Fruit fly (Drosophila melanogaster) whole organism, wandering third instar larva: Measurements from ENCODE around the gene NfI.
A peak's percentile ranks its signal among the peaks of the same experiment; 100 is the strongest.
"Not testable (repeated sequence)": the region's sequence is repeated elsewhere in the genome, so short reads cannot be mapped to it uniquely, and the experiment has no call there.

Experiments used
- Abd-B ChIP-seq: fragments of >200 bp; optimal IDR thresholded peaks from 2 replicates; lab custom pipeline; 2017; ENCODE audit warnings: missing biosample characterization, missing genetic modification characterization
- CG9705 ChIP-seq: fragments of 200-800 bp; sonication (Bioruptor generic); optimal IDR thresholded peaks from 2 replicates; lab custom pipeline; 2018; ENCODE audit warnings: missing biosample characterization, mild to moderate bottlenecking, missing genetic modification characterization
- CrebA ChIP-seq: fragments of 200-800 bp; sonication (Bioruptor generic); optimal IDR thresholded peaks from 2 replicates; lab custom pipeline; 2016; ENCODE audit warnings: missing biosample characterization, mild to moderate bottlenecking, missing genetic modification characterization, borderline replicate concordance
- Dfd ChIP-seq: fragments of >200 bp; optimal IDR thresholded peaks from 2 replicates; lab custom pipeline; 2017; ENCODE audit warnings: missing biosample characterization, missing genetic modification characterization
- Dif ChIP-seq: fragments of 200-275, 200-300 bp; sonication (Bioruptor generic); optimal IDR thresholded peaks from 2 replicates; lab custom pipeline; 2018; ENCODE audit warnings: missing biosample characterization, missing genetic modification characterization; ENCODE audit not compliant: partially characterized antibody
- GATAd ChIP-seq: sonication (Bioruptor generic); optimal IDR thresholded peaks from 2 replicates; lab custom pipeline; 2016; ENCODE audit warnings: missing biosample characterization, missing genetic modification characterization
- Hnf4 ChIP-seq: fragments of 200-800 bp; sonication (Bioruptor generic); optimal IDR thresholded peaks from 2 replicates; lab custom pipeline; 2016; ENCODE audit warnings: missing biosample characterization, mild to moderate bottlenecking, missing genetic modification characterization
- Hr78 ChIP-seq: fragments of >200 bp; optimal IDR thresholded peaks from 2 replicates; lab custom pipeline; 2017; ENCODE audit warnings: missing biosample characterization, missing genetic modification characterization
- Hr83 ChIP-seq: fragments of 200-300 bp; sonication (Bioruptor generic); optimal IDR thresholded peaks from 2 replicates; lab custom pipeline; 2016; ENCODE audit warnings: missing biosample characterization, mild to moderate bottlenecking, missing genetic modification characterization, moderate library complexity; ENCODE audit not compliant: poor library complexity, severe bottlenecking
- Mio ChIP-seq: sonication (Bioruptor generic); optimal IDR thresholded peaks from 2 replicates; lab custom pipeline; 2016; ENCODE audit warnings: missing biosample characterization, missing genetic modification characterization
- Myc ChIP-seq: fragments of >200 bp; optimal IDR thresholded peaks from 2 replicates; lab custom pipeline; 2017
- N ChIP-seq: fragments of >200 bp; optimal IDR thresholded peaks from 2 replicates; lab custom pipeline; 2018; ENCODE audit warnings: missing biosample characterization, missing external identifiers, missing genetic modification characterization
- OdsH ChIP-seq: fragments of 200-800 bp; sonication (Bioruptor generic); optimal IDR thresholded peaks from 2 replicates; lab custom pipeline; 2016; ENCODE audit warnings: missing biosample characterization, mild to moderate bottlenecking, missing genetic modification characterization
- Rel ChIP-seq, 2 experiments: fragments of 200-800 bp; sonication (Bioruptor generic) in 1 of 2; optimal IDR thresholded peaks; 2 replicates in 1 of 2; 3 replicates in 1 of 2; lab custom pipeline; 2016 to 2019; ENCODE audit warnings: mild to moderate bottlenecking in 2 of 2, missing biosample characterization in 2 of 2, missing genetic modification characterization in 2 of 2, moderate library complexity in 1 of 2
- Sp1 ChIP-seq: fragments of 200-800 bp; sonication (Bioruptor generic); optimal IDR thresholded peaks from 3 replicates; lab custom pipeline; 2019; ENCODE audit warnings: missing biosample characterization, mild to moderate bottlenecking, missing genetic modification characterization, moderate library complexity
- Vsx2 ChIP-seq: fragments of 200-300, 225-300 bp; sonication (Bioruptor generic); optimal IDR thresholded peaks from 2 replicates; lab custom pipeline; 2018; ENCODE audit warnings: missing biosample characterization, missing genetic modification characterization; ENCODE audit not compliant: partially characterized antibody
- brk ChIP-seq: fragments of 200-800 bp; sonication (Bioruptor generic); optimal IDR thresholded peaks from 2 replicates; lab custom pipeline; 2016; ENCODE audit warnings: missing biosample characterization, mild to moderate bottlenecking, missing genetic modification characterization
- dl ChIP-seq, 2 experiments: fragments of 175-275, 200-275 bp in 1 of 2; fragments of 200-275 bp in 1 of 2; sonication (Bioruptor generic); optimal IDR thresholded peaks; lab custom pipeline; 2018; ENCODE audit warnings: mild to moderate bottlenecking in 2 of 2, missing biosample characterization in 2 of 2, missing genetic modification characterization in 2 of 2, moderate library complexity in 2 of 2; ENCODE audit not compliant: partially characterized antibody in 2 of 2, insufficient read depth in 1 of 2
- dmrt93B ChIP-seq: fragments of 200-800 bp; sonication (Bioruptor generic); optimal IDR thresholded peaks from 2 replicates; lab custom pipeline; 2018; ENCODE audit warnings: missing biosample characterization, mild to moderate bottlenecking, missing genetic modification characterization
- dsf ChIP-seq: sonication (Bioruptor generic); optimal IDR thresholded peaks from 2 replicates; lab custom pipeline; 2016; ENCODE audit warnings: missing biosample characterization, missing genetic modification characterization, borderline replicate concordance
- ey ChIP-seq: fragments of 200-800 bp; sonication (Bioruptor generic); optimal IDR thresholded peaks from 2 replicates; lab custom pipeline; 2016; ENCODE audit warnings: missing biosample characterization, missing genetic modification characterization
- fru ChIP-seq: fragments of 200-800 bp; sonication (Bioruptor generic); optimal IDR thresholded peaks from 3 replicates; lab custom pipeline; 2016; ENCODE audit warnings: missing biosample characterization, mild to moderate bottlenecking, missing genetic modification characterization
- jim ChIP-seq: fragments of 175-275, 200-325 bp; sonication (Bioruptor generic); optimal IDR thresholded peaks from 2 replicates; lab custom pipeline; 2016; ENCODE audit warnings: missing biosample characterization, mild to moderate bottlenecking, missing genetic modification characterization
- lola ChIP-seq: fragments of >200 bp; optimal IDR thresholded peaks from 2 replicates; lab custom pipeline; 2017; ENCODE audit warnings: missing biosample characterization, missing genetic modification characterization
- psq ChIP-seq: fragments of 200-800 bp; sonication (Bioruptor generic); optimal IDR thresholded peaks from 3 replicates; lab custom pipeline; 2017; ENCODE audit warnings: missing biosample characterization, mild to moderate bottlenecking, missing genetic modification characterization, moderate library complexity
- sage ChIP-seq: fragments of 200-800 bp; sonication (Bioruptor generic); optimal IDR thresholded peaks from 2 replicates; lab custom pipeline; 2016; ENCODE audit warnings: missing biosample characterization, mild to moderate bottlenecking, missing genetic modification characterization
- sv ChIP-seq: fragments of 200-800 bp; sonication (Bioruptor generic); optimal IDR thresholded peaks from 3 replicates; lab custom pipeline; 2016; ENCODE audit warnings: missing biosample characterization, missing genetic modification characterization
- tai ChIP-seq: sonication (Bioruptor generic); optimal IDR thresholded peaks from 2 replicates; lab custom pipeline; 2016; ENCODE audit warnings: missing biosample characterization, missing genetic modification characterization
- woc ChIP-seq: sonication (Bioruptor generic); optimal IDR thresholded peaks from 2 replicates; lab custom pipeline; 2016; ENCODE audit warnings: missing biosample characterization, mild to moderate bottlenecking, missing genetic modification characterization

Gene NfI

dm6 chr4:310670-311069 is 34.5 kb upstream of the NfI start:
- no peak for TF ChIP-seq ey (GFP tag; lab: Kevin White, UChicago)
- no peak for TF ChIP-seq dmrt93B
- TF ChIP-seq fru (GFP tag; lab: Kevin White, UChicago): no peak
- TF ChIP-seq GATAd (GFP tag; lab: Kevin White, UChicago): no peak
- TF ChIP-seq Hr78: no peak
- TF ChIP-seq sage (GFP tag; lab: Kevin White, UChicago): no peak
- no peak for TF ChIP-seq CG9705 (GFP tag; lab: Kevin White, UChicago)
- TF ChIP-seq psq: no peak
- no peak for TF ChIP-seq Myc
- no peak for TF ChIP-seq Dif (GFP tag; lab: Kevin White, UChicago)
- TF ChIP-seq CrebA (GFP tag; lab: Kevin White, UChicago): no peak
- TF ChIP-seq Hnf4 (GFP tag; lab: Kevin White, UChicago): no peak
- no peak for TF ChIP-seq sv (GFP tag; lab: Kevin White, UChicago)
- no peak for TF ChIP-seq Vsx2 (GFP tag; lab: Kevin White, UChicago)
- no peak for TF ChIP-seq Mio (GFP tag; lab: Kevin White, UChicago)
- TF ChIP-seq brk (GFP tag; lab: Kevin White, UChicago): no peak
- no peak for TF ChIP-seq jim (GFP tag; lab: Kevin White, UChicago)
- no peak for TF ChIP-seq Sp1 (GFP tag; lab: Kevin White, UChicago)
- TF ChIP-seq woc (GFP tag; lab: Kevin White, UChicago): no peak
- no peak for TF ChIP-seq dl (GFP tag; optimal IDR thresholded peaks at IDR 0.05; lab: Kevin White, UChicago; ENCODE audit: insufficient read depth in 1 of 2, partially characterized antibody in 2 of 2)
- TF ChIP-seq, all 38 proteins: peak for 0

- TF ChIP-seq OdsH (GFP tag; lab: Kevin White, UChicago) (no peak), CrebA (GFP tag; lab: Kevin White, UChicago) (peak; percentile 7), lola (no peak), Hr83 (GFP tag; lab: Kevin White, UChicago) (no peak), dsf (GFP tag; lab: Kevin White, UChicago) (no peak), Abd-B (GFP tag; lab: Kevin White, UChicago) (no peak), brk (GFP tag; lab: Kevin White, UChicago) (peak; percentile 39), N (GFP tag; lab: Kevin White, UChicago) (peak; percentile 63), jim (GFP tag; lab: Kevin White, UChicago) (no peak), CG9705 (GFP tag; lab: Kevin White, UChicago) (no peak), tai (GFP tag; lab: Kevin White, UChicago) (peak; percentile 50), woc (GFP tag; lab: Kevin White, UChicago) (peak; percentile 83), Myc (peak; percentile 35), Hr78 (no peak), Hnf4 (GFP tag; lab: Kevin White, UChicago) (peak; percentile 19), fru (GFP tag; lab: Kevin White, UChicago) (no peak)
Observed at dm6 chr4:307931-308330, 31.8 kb upstream of the NfI start, which contains the start of gene Rad23. Gene Rad23, plus strand, starts transcription at chr4:308093.

- TF ChIP-seq Sp1 (GFP tag; lab: Kevin White, UChicago); lola; Dfd (GFP tag; lab: Kevin White, UChicago): not testable (repeated sequence)
- TF ChIP-seq, all 38 proteins: peak for 0; not testable (repeated sequence) for 38
Observed at dm6 chr4:306431-307342, 30.5 kb upstream of the NfI start, which contains the start of gene Syt7. Gene Syt7, minus strand, starts transcription at chr4:306481.

dm6 chr4:305697-306096 is 29.5 kb upstream of the NfI start:
- TF ChIP-seq Mio (GFP tag; lab: Kevin White, UChicago) (no peak), Rel (GFP tag; optimal IDR thresholded peaks at IDR 0.05; lab: Kevin White, UChicago) (no peak), Rel (tag; optimal IDR thresholded peaks at IDR 0.05; lab: Kevin White, UChicago) (no peak)
